Worm (Caenorhabditis elegans) whole organism, L1 larva: ENCODE results near the gene sre-28.

Experiments used
- C16A3.4 ChIP-seq: fragments of 150-350 bp; optimal IDR thresholded peaks from 2 replicates; lab custom pipeline; 2014; ENCODE audit warnings: missing biosample characterization, missing genetic modification characterization
- C34B4.2 ChIP-seq: sonication (generic microtip); optimal IDR thresholded peaks from 2 replicates; lab custom pipeline; 2017; ENCODE audit warnings: mild to moderate bottlenecking, missing genetic modification characterization, missing compliant biosample characterization
- F16B12.6 ChIP-seq: fragments of 150-350 bp; optimal IDR thresholded peaks from 2 replicates; lab custom pipeline; 2014; ENCODE audit warnings: missing biosample characterization, missing genetic modification characterization
- aha-1 ChIP-seq: fragments of 150-350 bp; optimal IDR thresholded peaks from 2 replicates; lab custom pipeline; 2014; ENCODE audit warnings: missing biosample characterization, missing genetic modification characterization
- alr-1 ChIP-seq: fragments of 200-800 bp; sonication (Bioruptor generic); optimal IDR thresholded peaks from 2 replicates; lab custom pipeline; 2018; ENCODE audit warnings: borderline replicate concordance, mild to moderate bottlenecking, missing genetic modification characterization, missing compliant biosample characterization
- dpl-1 ChIP-seq, 3 experiments: fragments of 150-350 bp in 2 of 3; sonication (generic microtip) in 1 of 3; optimal IDR thresholded peaks; 2 replicates each; lab custom pipeline; 2014 to 2017; ENCODE audit warnings: missing biosample characterization in 3 of 3, missing genetic modification characterization in 3 of 3, missing genetic modification reagents in 3 of 3
- efl-1 ChIP-seq, 4 experiments: fragments of 150-350 bp; optimal IDR thresholded peaks in 3 of 4; peaks in 1 of 4; 1 replicate in 1 of 4; 2 replicates in 3 of 4; lab custom pipeline; 2014; ENCODE audit warnings: missing biosample characterization in 2 of 4, missing genetic modification characterization in 2 of 4, missing genetic modification reagents in 2 of 4
- efl-3 ChIP-seq: fragments of 200-800 bp; sonication (Bioruptor generic); optimal IDR thresholded peaks from 2 replicates; lab custom pipeline; 2018; ENCODE audit warnings: mild to moderate bottlenecking, missing genetic modification characterization, missing compliant biosample characterization
- egl-13 ChIP-seq: sonication (generic microtip); optimal IDR thresholded peaks from 2 replicates; lab custom pipeline; 2016; ENCODE audit warnings: missing genotype, missing genetic modification reagents, missing genetic modification characterization, missing compliant biosample characterization
- elt-2 ChIP-seq: sonication (generic microtip); optimal IDR thresholded peaks from 2 replicates; lab custom pipeline; 2016; ENCODE audit warnings: missing genetic modification characterization, mild to moderate bottlenecking, inconsistent platforms, missing compliant biosample characterization, missing genetic modification reagents
- elt-3 ChIP-seq, 6 experiments: fragments of 150-350 bp in 1 of 6; sonication (generic microtip); optimal IDR thresholded peaks; 2 replicates each; lab custom pipeline; 2017 to 2018; ENCODE audit warnings: missing biosample characterization in 6 of 6, missing genetic modification characterization in 6 of 6, inconsistent platforms in 1 of 6
- ets-5 ChIP-seq: fragments of 200-800 bp; sonication (Bioruptor generic); IDR thresholded peaks from 2 replicates; pipeline ENCODE4 v1.3.6; 2022; ENCODE audit warnings: missing genetic modification characterization, missing compliant biosample characterization
- fkh-8 ChIP-seq: sonication (generic microtip); optimal IDR thresholded peaks from 2 replicates; lab custom pipeline; 2016; ENCODE audit warnings: mild to moderate bottlenecking, missing genetic modification characterization, missing compliant biosample characterization
- fos-1 ChIP-seq: fragments of 150-350 bp; optimal IDR thresholded peaks from 2 replicates; lab custom pipeline; 2014; ENCODE audit warnings: missing biosample characterization, missing genetic modification characterization
- grh-1 ChIP-seq: fragments of 200-800 bp; sonication (Bioruptor generic); IDR thresholded peaks from 2 replicates; pipeline ENCODE4 v1.3.6; 2022; ENCODE audit warnings: missing genetic modification reagents, missing genetic modification characterization, missing compliant biosample characterization
- hlh-17 ChIP-seq: fragments of 200-800 bp; sonication (Bioruptor generic); optimal IDR thresholded peaks from 2 replicates; lab custom pipeline; 2018; ENCODE audit warnings: missing genetic modification characterization, mild to moderate bottlenecking, missing compliant biosample characterization, moderate library complexity, borderline replicate concordance
- irx-1 ChIP-seq: sonication (generic microtip); optimal IDR thresholded peaks from 2 replicates; lab custom pipeline; 2016; ENCODE audit warnings: missing genetic modification characterization, missing compliant biosample characterization
- lsy-2 ChIP-seq, 2 experiments: fragments of 150-350 bp; optimal IDR thresholded peaks; 2 replicates each; lab custom pipeline; 2014; ENCODE audit warnings: missing biosample characterization in 2 of 2, missing genetic modification characterization in 2 of 2
- mab-9 ChIP-seq: fragments of 200-800 bp; sonication (Bioruptor generic); IDR thresholded peaks from 2 replicates; pipeline ENCODE4 v1.3.6; 2022; ENCODE audit warnings: missing genetic modification reagents, missing genetic modification characterization, missing compliant biosample characterization
- mdl-1 ChIP-seq, 2 experiments: fragments of 150-350 bp; optimal IDR thresholded peaks; 2 replicates each; lab custom pipeline; 2014 to 2017; ENCODE audit warnings: missing biosample characterization in 2 of 2, missing genetic modification characterization in 2 of 2, inconsistent platforms in 1 of 2
- mef-2 ChIP-seq: fragments of 150-350 bp; optimal IDR thresholded peaks from 2 replicates; lab custom pipeline; 2014; ENCODE audit warnings: missing biosample characterization, missing genetic modification characterization
- mep-1 ChIP-seq: fragments of 150-350 bp; optimal IDR thresholded peaks from 2 replicates; lab custom pipeline; 2014; ENCODE audit warnings: missing biosample characterization, missing genetic modification characterization
- nhr-11 ChIP-seq: fragments of 150-350 bp; optimal IDR thresholded peaks from 2 replicates; lab custom pipeline; 2014; ENCODE audit warnings: missing biosample characterization, missing genetic modification characterization
- nhr-12 ChIP-seq: sonication (generic microtip); optimal IDR thresholded peaks from 2 replicates; lab custom pipeline; 2017; ENCODE audit warnings: missing biosample characterization, missing genetic modification characterization
- nhr-20 ChIP-seq: sonication (generic microtip); optimal IDR thresholded peaks from 2 replicates; lab custom pipeline; 2016; ENCODE audit warnings: mild to moderate bottlenecking, missing genetic modification characterization, missing compliant biosample characterization
- nhr-237 ChIP-seq: fragments of 150-350 bp; optimal IDR thresholded peaks from 2 replicates; lab custom pipeline; 2014; ENCODE audit warnings: missing biosample characterization, missing genetic modification characterization
- nhr-47 ChIP-seq: sonication (generic microtip); optimal IDR thresholded peaks from 2 replicates; lab custom pipeline; 2016; ENCODE audit warnings: mild to moderate bottlenecking, missing genetic modification characterization, moderate library complexity, missing compliant biosample characterization
- nhr-71 ChIP-seq: sonication (generic microtip); optimal IDR thresholded peaks from 2 replicates; lab custom pipeline; 2016; ENCODE audit warnings: mild to moderate bottlenecking, missing genetic modification characterization, moderate library complexity, missing compliant biosample characterization
- nhr-77 ChIP-seq: fragments of 150-350 bp; optimal IDR thresholded peaks from 2 replicates; lab custom pipeline; 2014; ENCODE audit warnings: missing biosample characterization, missing genetic modification characterization
- nhr-85 ChIP-seq: sonication (generic microtip); peaks from one replicate; lab custom pipeline; 2016; ENCODE audit warnings: missing genetic modification characterization, inconsistent platforms, missing compliant biosample characterization
- nhr-90 ChIP-seq: sonication (generic microtip); optimal IDR thresholded peaks from 2 replicates; lab custom pipeline; 2016; ENCODE audit warnings: mild to moderate bottlenecking, missing genetic modification characterization, missing compliant biosample characterization; ENCODE audit not compliant: poor library complexity
- pag-3 ChIP-seq: sonication (generic microtip); optimal IDR thresholded peaks from 2 replicates; lab custom pipeline; 2017; ENCODE audit warnings: missing genetic modification characterization, mild to moderate bottlenecking, missing compliant biosample characterization, antibody characterized with exemption, borderline replicate concordance; ENCODE audit not compliant: insufficient read depth
- rnt-1 ChIP-seq: sonication (generic microtip); optimal IDR thresholded peaks from 2 replicates; lab custom pipeline; 2016; ENCODE audit warnings: mild to moderate bottlenecking, missing genetic modification characterization, moderate library complexity, missing compliant biosample characterization
- snu-23 ChIP-seq: sonication (generic microtip); optimal IDR thresholded peaks from 2 replicates; lab custom pipeline; 2016; ENCODE audit warnings: missing genetic modification characterization, missing compliant biosample characterization
- sptf-1 ChIP-seq: fragments of 150-350 bp; optimal IDR thresholded peaks from 2 replicates; lab custom pipeline; 2014; ENCODE audit warnings: missing biosample characterization, missing genetic modification characterization
- swsn-7 ChIP-seq: sonication (generic microtip); optimal IDR thresholded peaks from 2 replicates; lab custom pipeline; 2016; ENCODE audit warnings: missing genetic modification characterization, missing compliant biosample characterization
- tbx-2 ChIP-seq: sonication (generic microtip); optimal IDR thresholded peaks from 2 replicates; lab custom pipeline; 2016; ENCODE audit warnings: missing genetic modification characterization, missing compliant biosample characterization
- tlp-1 ChIP-seq: fragments of 150-350 bp; optimal IDR thresholded peaks from 2 replicates; lab custom pipeline; 2014; ENCODE audit warnings: missing biosample characterization, missing genetic modification characterization
- unc-130 ChIP-seq: fragments of 150-350 bp; optimal IDR thresholded peaks from 2 replicates; lab custom pipeline; 2017; ENCODE audit warnings: missing biosample characterization, missing genetic modification characterization, inconsistent platforms
- unc-62 ChIP-seq: fragments of 150-350 bp; optimal IDR thresholded peaks from 2 replicates; lab custom pipeline; 2014; ENCODE audit warnings: missing biosample characterization, missing genetic modification reagents, missing genetic modification characterization
- unc-86 ChIP-seq: sonication (generic microtip); optimal IDR thresholded peaks from 2 replicates; lab custom pipeline; 2016; ENCODE audit warnings: missing genetic modification characterization, missing compliant biosample characterization
- xbp-1 ChIP-seq: sonication (generic microtip); optimal IDR thresholded peaks from 2 replicates; lab custom pipeline; 2016; ENCODE audit warnings: missing genetic modification characterization, missing compliant biosample characterization
- zip-4 ChIP-seq: fragments of 200-800 bp; sonication (Bioruptor generic); optimal IDR thresholded peaks from 2 replicates; lab custom pipeline; 2018; ENCODE audit warnings: mild to moderate bottlenecking, missing genetic modification characterization, moderate library complexity, missing compliant biosample characterization
- ztf-11 ChIP-seq, 2 experiments: sonication (generic microtip); optimal IDR thresholded peaks; 2 replicates each; lab custom pipeline; 2016 to 2017; ENCODE audit warnings: missing genetic modification characterization in 2 of 2, missing biosample characterization in 1 of 2, missing compliant biosample characterization in 1 of 2
- ztf-4 ChIP-seq: fragments of 150-350 bp; optimal IDR thresholded peaks from 2 replicates; lab custom pipeline; 2014; ENCODE audit warnings: missing biosample characterization, missing genetic modification characterization

sre-28 gene

ce11 chrV:9916665-9917064, 27.5 kb upstream of the sre-28 start, which contains the start of gene C50H2.4:
Gene C50H2.4, plus strand, starts transcription at chrV:9916965.
- TF ChIP-seq efl-3 (GFP tag; lab: Kevin White, UChicago) (no peak), unc-62 (no peak), ztf-11 (tag; optimal IDR thresholded peaks at IDR 0.05; lab: Kevin White, UChicago) (no peak), tlp-1 (tag; lab: Kevin White, UChicago) (no peak), pag-3 (no peak), nhr-11 (no peak), C16A3.4 (tag; lab: Kevin White, UChicago) (no peak), nhr-85 (tag; lab: Kevin White, UChicago) (no peak), elt-2 (tag; lab: Kevin White, UChicago) (no peak), fkh-8 (tag; lab: Kevin White, UChicago) (no peak), sptf-1 (tag; lab: Kevin White, UChicago) (no peak)

ce11 chrV:9918410-9918809, 25.8 kb upstream of the sre-28 start, which contains the start of gene C50H2.5:
Gene C50H2.5, plus strand, starts transcription at chrV:9918710.
- TF ChIP-seq alr-1 (tag; lab: Kevin White, UChicago) (no peak), hlh-17 (no peak), nhr-12 (tag; lab: Kevin White, UChicago) (no peak), snu-23 (GFP tag; lab: Kevin White, UChicago) (no peak), lsy-2 (tag; optimal IDR thresholded peaks at IDR 0.05; lab: Kevin White, UChicago) (no peak), unc-86 (tag; lab: Kevin White, UChicago) (no peak), nhr-77 (tag; lab: Kevin White, UChicago) (no peak), efl-3 (GFP tag; lab: Kevin White, UChicago) (no peak), mep-1 (tag; lab: Kevin White, UChicago) (no peak), nhr-71 (tag; lab: Kevin White, UChicago) (no peak), C16A3.4 (tag; lab: Kevin White, UChicago) (no peak), ets-5 (GFP tag; lab: Robert Waterston, UW) (no peak), dpl-1 (GFP tag; optimal IDR thresholded peaks at IDR 0.05; lab: Kevin White, UChicago) (no peak), nhr-47 (tag; lab: Kevin White, UChicago) (no peak), aha-1 (tag; lab: Kevin White, UChicago) (no peak)

ce11 chrV:9921288-9921687, 22.9 kb upstream of the sre-28 start, which contains the start of gene ceh-75:
Gene ceh-75, plus strand, starts transcription at chrV:9921337.
- TF ChIP-seq grh-1 (GFP tag; lab: Robert Waterston, UW) (no peak), nhr-237 (tag; lab: Kevin White, UChicago) (no peak), nhr-90 (tag; lab: Kevin White, UChicago) (no peak), mdl-1 (tag; optimal IDR thresholded peaks at IDR 0.05; lab: Kevin White, UChicago) (no peak), rnt-1 (tag; lab: Kevin White, UChicago) (no peak), mef-2 (tag; lab: Kevin White, UChicago) (no peak), zip-4 (GFP tag; lab: Kevin White, UChicago) (no peak), ztf-11 (tag; optimal IDR thresholded peaks at IDR 0.05; lab: Kevin White, UChicago) (no peak), nhr-12 (tag; lab: Kevin White, UChicago) (no peak), lsy-2 (tag; optimal IDR thresholded peaks at IDR 0.05; lab: Kevin White, UChicago) (no peak), ztf-4 (tag; lab: Kevin White, UChicago) (no peak), egl-13 (no peak), mab-9 (GFP tag; lab: Robert Waterston, UW) (no peak)

ce11 chrV:9922481-9922880, 21.7 kb upstream of the sre-28 start, which contains the start of gene C50H2.7:
Gene C50H2.7, plus strand, starts transcription at chrV:9922781.
- TF ChIP-seq nhr-20 (tag; lab: Kevin White, UChicago), result no peak
- TF ChIP-seq tbx-2 (tag; lab: Kevin White, UChicago), result no peak
- no peak for TF ChIP-seq xbp-1
- TF ChIP-seq unc-130, result no peak
- TF ChIP-seq F16B12.6, result no peak
- TF ChIP-seq C34B4.2 (tag; lab: Kevin White, UChicago), result no peak
- no peak for TF ChIP-seq nhr-237 (tag; lab: Kevin White, UChicago)
- no peak for TF ChIP-seq irx-1
- no peak for TF ChIP-seq swsn-7 (tag; lab: Kevin White, UChicago)
- TF ChIP-seq grh-1 (GFP tag; lab: Robert Waterston, UW), result no peak
- no peak for TF ChIP-seq fos-1 (tag; lab: Kevin White, UChicago)
- no peak for TF ChIP-seq unc-62
- TF ChIP-seq efl-1 (optimal IDR thresholded peaks at IDR 0.05; lab: Kevin White, UChicago), result no peak
- no peak for TF ChIP-seq efl-1 (GFP tag; optimal IDR thresholded peaks at IDR 0.05 in 1 of 2; lab: Kevin White, UChicago)
- no peak for TF ChIP-seq ztf-4 (tag; lab: Kevin White, UChicago)
- no peak for TF ChIP-seq elt-3 (tag; optimal IDR thresholded peaks at IDR 0.05; lab: Kevin White, UChicago)
